Fruit fly (Drosophila melanogaster) whole organism, wandering third instar larva: ENCODE results near the gene Vha16-5.
A peak's percentile ranks its signal among the peaks of the same experiment; 100 is the strongest.

Source experiments
- CrebA ChIP-seq: fragments of 200-800 bp; sonication (Bioruptor generic); optimal IDR thresholded peaks from 2 replicates; lab custom pipeline; 2016; ENCODE audit warnings: missing biosample characterization, mild to moderate bottlenecking, missing genetic modification characterization, borderline replicate concordance
- OdsH ChIP-seq: fragments of 200-800 bp; sonication (Bioruptor generic); optimal IDR thresholded peaks from 2 replicates; lab custom pipeline; 2016; ENCODE audit warnings: missing biosample characterization, mild to moderate bottlenecking, missing genetic modification characterization
- ey ChIP-seq: fragments of 200-800 bp; sonication (Bioruptor generic); optimal IDR thresholded peaks from 2 replicates; lab custom pipeline; 2016; ENCODE audit warnings: missing biosample characterization, missing genetic modification characterization
- fru ChIP-seq: fragments of 200-800 bp; sonication (Bioruptor generic); optimal IDR thresholded peaks from 3 replicates; lab custom pipeline; 2016; ENCODE audit warnings: missing biosample characterization, mild to moderate bottlenecking, missing genetic modification characterization

DNA sequence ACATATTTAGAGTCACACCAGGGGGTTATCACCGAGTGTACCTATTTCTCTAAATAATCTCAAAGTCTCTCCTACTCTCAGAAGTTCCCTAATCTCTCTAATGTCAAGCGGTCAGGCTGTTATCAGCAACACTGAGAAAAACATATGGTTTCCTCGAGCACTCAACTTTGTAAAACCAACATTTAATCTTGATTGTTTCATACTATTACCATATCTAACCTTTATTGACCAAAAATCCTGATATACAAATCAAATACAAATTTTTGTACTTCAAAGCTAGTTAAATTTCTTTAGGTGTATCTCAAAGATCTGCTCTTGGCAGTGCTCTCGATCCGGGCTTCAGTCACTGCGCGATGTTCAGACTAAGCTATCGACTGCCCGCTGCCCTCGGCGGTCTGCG is 33.6 kb downstream of the Vha16-5 start, which contains the start of gene CG6415:
- TF ChIP-seq ey (peak; percentile 85), fru (peak; percentile 86), OdsH (GFP tag; lab: Kevin White, UChicago) (peak; percentile 84), CrebA (GFP tag; lab: Kevin White, UChicago) (no peak)
